Worm (Caenorhabditis elegans) whole organism, L4 larva: ENCODE results near the gene eelo-2.

Experiments used
- F10B5.3 ChIP-seq: sonication (generic microtip); optimal IDR thresholded peaks from 2 replicates; lab custom pipeline; 2016; ENCODE audit warnings: mild to moderate bottlenecking, missing genetic modification characterization, missing compliant biosample characterization
- F37D6.2 ChIP-seq: sonication (generic microtip); optimal IDR thresholded peaks from 2 replicates; lab custom pipeline; 2016; ENCODE audit warnings: mild to moderate bottlenecking, missing genetic modification characterization, missing compliant biosample characterization
- Y105C5A.15 ChIP-seq: fragments of 200-800 bp; sonication (Bioruptor generic); IDR thresholded peaks from 2 replicates; pipeline ENCODE4 v1.3.6; 2022; ENCODE audit warnings: missing genetic modification characterization, missing compliant biosample characterization
- Y75B8A.6 ChIP-seq: fragments of 200-800 bp; sonication (Bioruptor generic); IDR thresholded peaks from 2 replicates; pipeline ENCODE4 v1.3.6; 2022; ENCODE audit warnings: missing genetic modification reagents, missing genetic modification characterization, missing compliant biosample characterization
- ZK546.5 ChIP-seq, 2 experiments: sonication (generic microtip); optimal IDR thresholded peaks; 2 replicates each; lab custom pipeline; 2017; ENCODE audit warnings: missing biosample characterization in 2 of 2, missing genetic modification characterization in 2 of 2
- aha-1 ChIP-seq: fragments of 150-350 bp; peaks from one replicate; lab custom pipeline; 2014; ENCODE audit warnings: missing biosample characterization, missing genetic modification characterization
- aly-2 ChIP-seq: sonication (generic microtip); optimal IDR thresholded peaks from 2 replicates; lab custom pipeline; 2018; ENCODE audit warnings: missing biosample characterization, missing genetic modification characterization
- ama-1 ChIP-seq: fragments of 150-350 bp; optimal IDR thresholded peaks from 2 replicates; lab custom pipeline; 2014; ENCODE audit warnings: inconsistent platforms, mixed read lengths
- ceh-20 ChIP-seq: fragments of 200-800 bp; sonication (Bioruptor generic); IDR thresholded peaks from 2 replicates; pipeline ENCODE4 v1.3.6; 2022; ENCODE audit warnings: missing genetic modification reagents, missing genetic modification characterization, missing compliant biosample characterization
- ceh-44 ChIP-seq: fragments of 200-800 bp; sonication (Bioruptor generic); IDR thresholded peaks from 2 replicates; pipeline ENCODE4 v1.3.6; 2022; ENCODE audit warnings: missing genetic modification reagents, missing genetic modification characterization, missing compliant biosample characterization
- daf-12 ChIP-seq: fragments of 150-350 bp; optimal IDR thresholded peaks from 2 replicates; lab custom pipeline; 2014; ENCODE audit warnings: missing biosample characterization, missing genetic modification reagents, missing genetic modification characterization
- daf-16 ChIP-seq, 3 experiments: sonication (generic microtip); optimal IDR thresholded peaks; 2 replicates each; lab custom pipeline; 2016 to 2017; ENCODE audit warnings: missing genetic modification characterization in 3 of 3, missing genetic modification reagents in 3 of 3, mild to moderate bottlenecking in 2 of 3, missing compliant biosample characterization in 2 of 3, missing biosample characterization in 1 of 3, moderate library complexity in 1 of 3
- dpl-1 ChIP-seq: fragments of 150-350 bp; optimal IDR thresholded peaks from 2 replicates; lab custom pipeline; 2014; ENCODE audit warnings: missing biosample characterization, missing genetic modification reagents, missing genetic modification characterization
- dve-1 ChIP-seq: sonication (generic microtip); optimal IDR thresholded peaks from 2 replicates; lab custom pipeline; 2017; ENCODE audit warnings: antibody characterized with exemption, mild to moderate bottlenecking, missing genetic modification characterization, missing compliant biosample characterization; ENCODE audit not compliant: insufficient read depth
- egl-27 ChIP-seq: sonication (generic microtip); optimal IDR thresholded peaks from 3 replicates; lab custom pipeline; 2017; ENCODE audit warnings: missing biosample characterization, missing genetic modification reagents, missing genetic modification characterization
- hif-1 ChIP-seq, 2 experiments: sonication (generic microtip); optimal IDR thresholded peaks; 2 replicates each; lab custom pipeline; 2016 to 2017; ENCODE audit warnings: missing compliant biosample characterization in 2 of 2, missing genetic modification characterization in 2 of 2, missing genetic modification reagents in 2 of 2, missing genotype in 2 of 2, mild to moderate bottlenecking in 1 of 2
- hlh-11 ChIP-seq: fragments of 200-800 bp; sonication (Bioruptor generic); optimal IDR thresholded peaks from 2 replicates; lab custom pipeline; 2018; ENCODE audit warnings: mild to moderate bottlenecking, missing genetic modification characterization, missing compliant biosample characterization
- hlh-30 ChIP-seq: sonication (generic microtip); optimal IDR thresholded peaks from 2 replicates; lab custom pipeline; 2017; ENCODE audit warnings: antibody characterized with exemption, mild to moderate bottlenecking, missing genetic modification characterization, missing compliant biosample characterization; ENCODE audit not compliant: insufficient read depth
- hmg-1.1 ChIP-seq: fragments of 200-800 bp; sonication (Bioruptor generic); IDR thresholded peaks from 2 replicates; pipeline ENCODE4 v1.3.6; 2022; ENCODE audit warnings: missing genetic modification reagents, missing genetic modification characterization, missing compliant biosample characterization
- lin-1 ChIP-seq: fragments of 200-800 bp; sonication (Bioruptor generic); IDR thresholded peaks from 2 replicates; pipeline ENCODE4 v1.3.6; 2022; ENCODE audit warnings: missing genetic modification reagents, missing genetic modification characterization, missing compliant biosample characterization
- lin-15B ChIP-seq: fragments of 150-350 bp; sonication (generic microtip); optimal IDR thresholded peaks from 3 replicates; lab custom pipeline; 2014; ENCODE audit warnings: missing biosample characterization, missing genetic modification characterization
- lin-39 ChIP-seq: fragments of 150-350 bp; optimal IDR thresholded peaks from 2 replicates; lab custom pipeline; 2014; ENCODE audit warnings: missing biosample characterization, missing genetic modification reagents, missing genetic modification characterization
- lsy-2 ChIP-seq, 2 experiments: fragments of 150-350 bp in 1 of 2; sonication (generic microtip) in 1 of 2; optimal IDR thresholded peaks; 2 replicates each; lab custom pipeline; 2014 to 2017; ENCODE audit warnings: missing biosample characterization in 2 of 2, missing genetic modification characterization in 2 of 2
- madf-9 ChIP-seq: fragments of 200-800 bp; sonication (Bioruptor generic); conservative IDR thresholded peaks from 2 replicates; pipeline ENCODE4 v1.3.6; 2022; ENCODE audit warnings: missing genetic modification reagents, missing genetic modification characterization, missing compliant biosample characterization
- mdt-29 ChIP-seq: fragments of 200-800 bp; sonication (Bioruptor generic); IDR thresholded peaks from 2 replicates; pipeline ENCODE4 v1.3.6; 2022; ENCODE audit warnings: missing genetic modification reagents, missing genetic modification characterization, missing compliant biosample characterization
- mxl-2 ChIP-seq: fragments of 200-800 bp; sonication (Bioruptor generic); conservative IDR thresholded peaks from 2 replicates; pipeline ENCODE4 v1.3.6; 2022; ENCODE audit warnings: missing genetic modification reagents, missing genetic modification characterization, missing compliant biosample characterization
- nhr-10 ChIP-seq: fragments of 150-350 bp; optimal IDR thresholded peaks from 2 replicates; lab custom pipeline; 2014; ENCODE audit warnings: missing biosample characterization, missing genetic modification characterization
- nhr-111 ChIP-seq: fragments of 200-800 bp; sonication (Bioruptor generic); optimal IDR thresholded peaks from 2 replicates; lab custom pipeline; 2018; ENCODE audit warnings: mild to moderate bottlenecking, missing genetic modification characterization, missing compliant biosample characterization
- nhr-28 ChIP-seq: fragments of 150-350 bp; optimal IDR thresholded peaks from 2 replicates; lab custom pipeline; 2014; ENCODE audit warnings: missing biosample characterization, missing genetic modification characterization
- nhr-48 ChIP-seq: sonication (generic microtip); optimal IDR thresholded peaks from 2 replicates; lab custom pipeline; 2016; ENCODE audit warnings: mild to moderate bottlenecking, missing genetic modification characterization, missing compliant biosample characterization
- saeg-2 ChIP-seq: fragments of 200-800 bp; sonication (Bioruptor generic); IDR thresholded peaks from 2 replicates; pipeline ENCODE4 v1.3.6; 2022; ENCODE audit warnings: missing genetic modification reagents, missing genetic modification characterization, missing compliant biosample characterization
- snpc-1.2 ChIP-seq: fragments of 200-800 bp; sonication (Bioruptor generic); IDR thresholded peaks from 2 replicates; pipeline ENCODE4 v1.3.6; 2022; ENCODE audit warnings: missing genetic modification reagents, missing genetic modification characterization, missing compliant biosample characterization
- snpc-4 ChIP-seq: fragments of 150-350 bp; optimal IDR thresholded peaks from 2 replicates; lab custom pipeline; 2014; ENCODE audit warnings: missing biosample characterization, missing genetic modification characterization
- spr-1 ChIP-seq: sonication (generic microtip); optimal IDR thresholded peaks from 2 replicates; lab custom pipeline; 2016; ENCODE audit warnings: mild to moderate bottlenecking, missing genetic modification characterization, missing compliant biosample characterization
- vab-7 ChIP-seq: fragments of 200-800 bp; sonication (Bioruptor generic); IDR thresholded peaks from 2 replicates; pipeline ENCODE4 v1.3.6; 2022; ENCODE audit warnings: missing genetic modification reagents, missing genetic modification characterization, missing compliant biosample characterization
- zfp-2 ChIP-seq: sonication (generic microtip); optimal IDR thresholded peaks from 2 replicates; lab custom pipeline; 2016; ENCODE audit warnings: mild to moderate bottlenecking, missing genetic modification characterization, missing compliant biosample characterization
- zip-11 ChIP-seq: fragments of 200-800 bp; sonication (Bioruptor generic); IDR thresholded peaks from 2 replicates; pipeline ENCODE4 v1.3.6; 2022; ENCODE audit warnings: missing genetic modification characterization, missing compliant biosample characterization
- ztf-11 ChIP-seq: fragments of 150-350 bp; optimal IDR thresholded peaks from 2 replicates; lab custom pipeline; 2014; ENCODE audit warnings: missing biosample characterization, missing genetic modification characterization
- ztf-7 ChIP-seq: fragments of 150-350 bp; optimal IDR thresholded peaks from 2 replicates; lab custom pipeline; 2014; ENCODE audit warnings: missing biosample characterization, missing genetic modification characterization

Gene eelo-2

ce11 chrIV:17209309-17209708, 40.6 kb upstream of the eelo-2 start:
- no peak for TF ChIP-seq mdt-29
- TF ChIP-seq saeg-2 (GFP tag; lab: Robert Waterston, UW): no peak
- TF ChIP-seq dpl-1 (GFP tag; lab: Kevin White, UChicago): no peak
- TF ChIP-seq aha-1 (tag; lab: Kevin White, UChicago): peak; percentile 77
- TF ChIP-seq spr-1 (tag; lab: Kevin White, UChicago): no peak
- no peak for TF ChIP-seq nhr-28
- TF ChIP-seq Y105C5A.15: no peak
- TF ChIP-seq ztf-11 (tag; lab: Kevin White, UChicago): no peak
- peak; percentile 10 for TF ChIP-seq dve-1 (tag; lab: Kevin White, UChicago)
- no peak for TF ChIP-seq ztf-7 (tag; lab: Kevin White, UChicago)
- TF ChIP-seq madf-9: no peak
- no peak for TF ChIP-seq zfp-2 (tag; lab: Kevin White, UChicago)
- no peak for TF ChIP-seq daf-16 (GFP tag; optimal IDR thresholded peaks at IDR 0.05; lab: Kevin White, UChicago)
- TF ChIP-seq daf-16 (tag; optimal IDR thresholded peaks at IDR 0.05; lab: Kevin White, UChicago): peak; percentile 9
- no peak for TF ChIP-seq hlh-30 (tag; lab: Kevin White, UChicago)
- no peak for TF ChIP-seq vab-7 (GFP tag; lab: Robert Waterston, UW)
- peak in 1 of 2 experiments; percentile 1 for TF ChIP-seq lsy-2 (tag; optimal IDR thresholded peaks at IDR 0.05; lab: Kevin White, UChicago)

ce11 chrIV:17210754-17211153, 39.2 kb upstream of the eelo-2 start:
- TF ChIP-seq aha-1 (tag; lab: Kevin White, UChicago) (peak; percentile 72), mxl-2 (GFP tag; lab: Robert Waterston, UW) (no peak)

- TF ChIP-seq nhr-10 (tag; lab: Kevin White, UChicago): no peak
- no peak for TF ChIP-seq mdt-29
- TF ChIP-seq hlh-11 (tag; lab: Kevin White, UChicago): no peak
- TF ChIP-seq F37D6.2 (tag; lab: Kevin White, UChicago): no peak
- TF ChIP-seq Y75B8A.6 (GFP tag; lab: Robert Waterston, UW): no peak
- no peak for TF ChIP-seq zip-11
- no peak for TF ChIP-seq daf-12 (tag; lab: Kevin White, UChicago)
- TF ChIP-seq nhr-48 (tag; lab: Kevin White, UChicago): no peak
- no peak for TF ChIP-seq snpc-4
- 0 out of 2 replicates have a peak, but pooled peaks have one; percentile 31 for TF ChIP-seq hmg-1.1 (GFP tag; lab: Robert Waterston, UW)
- 0 out of 2 replicates have a peak, but pooled peaks have one; percentile 14 for TF ChIP-seq snpc-1.2 (GFP tag; lab: Robert Waterston, UW)
- no peak for TF ChIP-seq egl-27
- no peak for TF ChIP-seq zfp-2 (tag; lab: Kevin White, UChicago)
- no peak for TF ChIP-seq lin-39 (tag; lab: Kevin White, UChicago)
Observed at ce11 chrIV:17215070-17215469, 34.9 kb upstream of the eelo-2 start.

- no peak for TF ChIP-seq ceh-44 (GFP tag; lab: Robert Waterston, UW)
- TF ChIP-seq lsy-2 (tag; optimal IDR thresholded peaks at IDR 0.05; lab: Kevin White, UChicago): no peak
- no peak for TF ChIP-seq ama-1 (lab: Kevin White, UChicago)
- TF ChIP-seq zip-11: no peak
- no peak for TF ChIP-seq aly-2 (tag; lab: Kevin White, UChicago)
- TF ChIP-seq Y105C5A.15: no peak
- no peak for TF ChIP-seq nhr-111 (GFP tag; lab: Kevin White, UChicago)
- no peak for TF ChIP-seq lin-15B (tag; lab: Kevin White, UChicago)
- no peak for TF ChIP-seq F10B5.3 (tag; lab: Kevin White, UChicago)
- TF ChIP-seq lin-1 (GFP tag; lab: Robert Waterston, UW): no peak
- TF ChIP-seq hif-1 (tag; optimal IDR thresholded peaks at IDR 0.05; lab: Kevin White, UChicago): no peak
- no peak for TF ChIP-seq Y75B8A.6 (GFP tag; lab: Robert Waterston, UW)
- no peak for TF ChIP-seq ZK546.5 (tag; optimal IDR thresholded peaks at IDR 0.05; lab: Kevin White, UChicago)
- TF ChIP-seq ceh-20 (GFP tag; lab: Robert Waterston, UW): no peak
Observed at ce11 chrIV:17216048-17216447, 33.9 kb upstream of the eelo-2 start, which contains the start of gene Y116A8B.1. Gene Y116A8B.1 (plus strand): TSS chrIV:17216348.
